Fruit fly (Drosophila melanogaster): ENCODE results near the gene stumps.

stumps gene

dm6 chr3R:14567796-14568195, 9.2 kb upstream of the stumps start:
- TF ChIP-seq CG5204 (GFP tag; optimal IDR thresholded peaks at IDR 0.05): no peak
- TF ChIP-seq bab1 (GFP tag; optimal IDR thresholded peaks at IDR 0.05): no peak
- peak; percentile 12 for TF ChIP-seq cic (GFP tag; optimal IDR thresholded peaks at IDR 0.05)
- no peak for TF ChIP-seq CG14711 (tag; optimal IDR thresholded peaks at IDR 0.05)
- TF ChIP-seq CG11617 (GFP tag; optimal IDR thresholded peaks at IDR 0.05): no peak
- TF ChIP-seq Hr96 (GFP tag; optimal IDR thresholded peaks at IDR 0.05): no peak
- no peak for TF ChIP-seq CG7045 (GFP tag; optimal IDR thresholded peaks at IDR 0.05)
- TF ChIP-seq kay (GFP tag; ENCODE audit: borderline replicate concordance): peak; percentile 97
- no peak for TF ChIP-seq ovo (GFP tag; optimal IDR thresholded peaks at IDR 0.05)

DNA sequence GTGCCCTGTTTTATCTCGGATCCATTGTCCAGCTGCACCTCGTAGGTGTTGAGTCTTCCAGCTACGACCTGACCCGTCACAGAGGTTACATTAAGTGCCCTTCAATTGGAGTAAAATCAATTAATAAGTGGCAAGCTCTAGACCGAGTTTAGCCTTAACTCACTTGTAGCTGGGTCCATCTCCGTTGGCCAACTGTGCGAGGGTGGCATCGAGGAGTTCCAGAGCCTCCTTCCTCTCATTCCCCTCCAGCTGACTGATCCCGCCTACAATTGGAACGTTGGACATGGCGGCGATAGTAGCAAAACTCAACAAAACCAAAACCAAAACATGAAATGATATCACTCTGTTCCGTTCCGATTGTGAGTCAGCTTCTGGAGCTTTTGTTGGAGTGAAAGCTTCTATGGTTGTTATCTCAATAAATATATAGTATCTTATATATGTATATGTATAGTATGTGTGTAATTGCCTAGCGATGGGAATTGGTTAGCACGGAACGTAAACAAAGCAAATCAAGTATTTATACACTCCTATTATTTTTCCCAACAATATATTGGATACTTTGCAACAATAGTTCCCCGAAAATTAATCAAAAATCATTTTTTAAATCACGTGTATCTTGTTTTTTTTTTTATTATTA, 8.4 kb upstream of the stumps start, which contains the start of gene CG8066:
CG8066 (minus strand) TSS at position 347 of the 637 bp plus-strand sequence.
- TF ChIP-seq CG33017 (tag; optimal IDR thresholded peaks at IDR 0.05) (peak; percentile 68), pad (GFP tag; optimal IDR thresholded peaks at IDR 0.05) (no peak), CG7045 (GFP tag; optimal IDR thresholded peaks at IDR 0.05) (no peak), CG12768 (GFP tag; optimal IDR thresholded peaks at IDR 0.05) (peak; percentile 18), CG14711 (tag; optimal IDR thresholded peaks at IDR 0.05) (peak; percentile 46), CG5204 (GFP tag; optimal IDR thresholded peaks at IDR 0.05) (no peak), cnc (optimal IDR thresholded peaks at IDR 0.05) (no peak), ovo (GFP tag; optimal IDR thresholded peaks at IDR 0.05) (peak; percentile 1), CG11617 (GFP tag; optimal IDR thresholded peaks at IDR 0.05) (peak; percentile 42), toe (GFP tag; optimal IDR thresholded peaks at IDR 0.05) (peak; percentile 52), kay (GFP tag; ENCODE audit: borderline replicate concordance) (peak; percentile 98), cic (GFP tag; optimal IDR thresholded peaks at IDR 0.05) (peak; percentile 75), CG7101 (tag; optimal IDR thresholded peaks at IDR 0.05) (peak; percentile 23)

dm6 chr3R:14569411-14570107, 7.5 kb upstream of the stumps start, which contains the start of gene Cys:
Cys (minus strand) TSS chr3R:14569644.
- TF ChIP-seq toe (GFP tag; optimal IDR thresholded peaks at IDR 0.05): peak; percentile 14
- TF ChIP-seq Clk (GFP tag; optimal IDR thresholded peaks at IDR 0.05): no peak
- TF ChIP-seq CG1620 (GFP tag; optimal IDR thresholded peaks at IDR 0.05): no peak
- peak; percentile 43 for TF ChIP-seq CG33017 (tag; optimal IDR thresholded peaks at IDR 0.05)
- no peak for TF ChIP-seq CG12768 (GFP tag; optimal IDR thresholded peaks at IDR 0.05)
- TF ChIP-seq cnc (optimal IDR thresholded peaks at IDR 0.05): no peak
- TF ChIP-seq CG14711 (tag; optimal IDR thresholded peaks at IDR 0.05): no peak
- TF ChIP-seq CG7101 (tag; optimal IDR thresholded peaks at IDR 0.05): peak; percentile 59
- TF ChIP-seq CG5204 (GFP tag; optimal IDR thresholded peaks at IDR 0.05): no peak
- no peak for TF ChIP-seq CG7045 (GFP tag; optimal IDR thresholded peaks at IDR 0.05)
- TF ChIP-seq cic (GFP tag; optimal IDR thresholded peaks at IDR 0.05): no peak
- TF ChIP-seq kay (GFP tag; ENCODE audit: borderline replicate concordance): peak; percentile 90

dm6 chr3R:14574962-14575717, 1.9 kb upstream of the stumps start:
- peak; percentile 68 for TF ChIP-seq CG7045 (GFP tag; optimal IDR thresholded peaks at IDR 0.05)
- TF ChIP-seq tj (GFP tag; optimal IDR thresholded peaks at IDR 0.05): peak; percentile 61
- TF ChIP-seq kay (GFP tag; ENCODE audit: borderline replicate concordance): peak; percentile 76
- TF ChIP-seq pad (GFP tag; optimal IDR thresholded peaks at IDR 0.05): peak; percentile 56
- peak in 1 of 2 experiments; percentile 16 for TF ChIP-seq cnc (optimal IDR thresholded peaks at IDR 0.05)
- no peak for TF ChIP-seq ovo (GFP tag; optimal IDR thresholded peaks at IDR 0.05)
- peak; percentile 57 for TF ChIP-seq CG33017 (tag; optimal IDR thresholded peaks at IDR 0.05)
- peak; percentile 79 for TF ChIP-seq CG7101 (tag; optimal IDR thresholded peaks at IDR 0.05)
- no peak for TF ChIP-seq cic (GFP tag; optimal IDR thresholded peaks at IDR 0.05)
- peak; percentile 35 for TF ChIP-seq Clk (GFP tag; optimal IDR thresholded peaks at IDR 0.05)
- TF ChIP-seq CG5204 (GFP tag; optimal IDR thresholded peaks at IDR 0.05): peak; percentile 35
- peak; percentile 48 for TF ChIP-seq Hr96 (GFP tag; optimal IDR thresholded peaks at IDR 0.05)
- TF ChIP-seq bab1 (GFP tag; optimal IDR thresholded peaks at IDR 0.05): peak; percentile 39
- peak; percentile 71 for TF ChIP-seq CG14711 (tag; optimal IDR thresholded peaks at IDR 0.05)
- peak; percentile 52 for TF ChIP-seq CG12768 (GFP tag; optimal IDR thresholded peaks at IDR 0.05)
- TF ChIP-seq Crg-1 (GFP tag; optimal IDR thresholded peaks at IDR 0.05): peak; percentile 39
- TF ChIP-seq Mnt (GFP tag; optimal IDR thresholded peaks at IDR 0.05): peak; percentile 89
- peak; percentile 69 for TF ChIP-seq toe (GFP tag; optimal IDR thresholded peaks at IDR 0.05)
- peak; percentile 42 for TF ChIP-seq CG1620 (GFP tag; optimal IDR thresholded peaks at IDR 0.05)
- TF ChIP-seq CG11617 (GFP tag; optimal IDR thresholded peaks at IDR 0.05): peak; percentile 78

dm6 chr3R:14575718-14576187, 1.3 kb upstream of the stumps start, which contains the start of gene CG7987:
CG7987 (minus strand) TSS chr3R:14575887.
- TF ChIP-seq bab1 (GFP tag; optimal IDR thresholded peaks at IDR 0.05) (peak; percentile 19), cic (GFP tag; optimal IDR thresholded peaks at IDR 0.05) (no peak), CG7101 (tag; optimal IDR thresholded peaks at IDR 0.05) (peak; percentile 14), ovo (GFP tag; optimal IDR thresholded peaks at IDR 0.05) (peak; percentile 50), CG1620 (GFP tag; optimal IDR thresholded peaks at IDR 0.05) (no peak), Crg-1 (GFP tag; optimal IDR thresholded peaks at IDR 0.05) (peak; percentile 16), Hr96 (GFP tag; optimal IDR thresholded peaks at IDR 0.05) (no peak), Mnt (GFP tag; optimal IDR thresholded peaks at IDR 0.05) (peak; percentile 8)
